Fruit fly (Drosophila melanogaster): Measurements from ENCODE around the gene klu.

The klu gene

dm6 chr3L:10988559-10988958, 20.4 kb downstream of the klu start:
- TF ChIP-seq CTCF (optimal IDR thresholded peaks at IDR 0.05) (no peak), CG8478 (optimal IDR thresholded peaks at IDR 0.05) (no peak)

dm6 chr3L:10986613-10987012, 22.4 kb downstream of the klu start:
- no peak for TF ChIP-seq CTCF (optimal IDR thresholded peaks at IDR 0.05)
- TF ChIP-seq CG8478 (optimal IDR thresholded peaks at IDR 0.05): no peak

dm6 chr3L:10985592-10985991, 23.4 kb downstream of the klu start:
- TF ChIP-seq CG8478 (optimal IDR thresholded peaks at IDR 0.05) (no peak), CTCF (optimal IDR thresholded peaks at IDR 0.05) (no peak)

dm6 chr3L:10984557-10984956, 24.4 kb downstream of the klu start:
- no peak for TF ChIP-seq CTCF (optimal IDR thresholded peaks at IDR 0.05)
- no peak for TF ChIP-seq CG8478 (optimal IDR thresholded peaks at IDR 0.05)

dm6 chr3L:10977438-10977837, 31.6 kb downstream of the klu start:
- TF ChIP-seq CG8478 (optimal IDR thresholded peaks at IDR 0.05) (no peak), CTCF (optimal IDR thresholded peaks at IDR 0.05) (no peak)

dm6 chr3L:10976478-10976877, 32.5 kb downstream of the klu start:
- TF ChIP-seq CG8478 (optimal IDR thresholded peaks at IDR 0.05): no peak
- no peak for TF ChIP-seq CTCF (optimal IDR thresholded peaks at IDR 0.05)

dm6 chr3L:10972348-10972747, 36.6 kb downstream of the klu start, which contains the start of gene CG14147:
Gene CG14147 (plus strand): TSS chr3L:10972648.
- TF ChIP-seq CG8478 (optimal IDR thresholded peaks at IDR 0.05) (no peak), CTCF (optimal IDR thresholded peaks at IDR 0.05) (no peak)

- TF ChIP-seq CG8478 (optimal IDR thresholded peaks at IDR 0.05) (no peak), CTCF (optimal IDR thresholded peaks at IDR 0.05) (no peak)
These were observed 40.3 kb downstream of the klu start for dm6 chr3L:10968656-10969055.

- no peak for TF ChIP-seq CG8478 (optimal IDR thresholded peaks at IDR 0.05)
- no peak for TF ChIP-seq CTCF (optimal IDR thresholded peaks at IDR 0.05)
These were observed 41.0 kb downstream of the klu start for dm6 chr3L:10967956-10968355.

dm6 chr3L:10966648-10967339, 42.2 kb downstream of the klu start:
- TF ChIP-seq CTCF (optimal IDR thresholded peaks at IDR 0.05) (no peak), CG8478 (optimal IDR thresholded peaks at IDR 0.05) (no peak)

dm6 chr3L:10965731-10966647, 43.0 kb downstream of the klu start:
- TF ChIP-seq CG8478 (optimal IDR thresholded peaks at IDR 0.05) (no peak), CTCF (optimal IDR thresholded peaks at IDR 0.05) (no peak)

dm6 chr3L:10963952-10964351, 45.0 kb downstream of the klu start:
- TF ChIP-seq CG8478 (optimal IDR thresholded peaks at IDR 0.05): no peak
- TF ChIP-seq CTCF (optimal IDR thresholded peaks at IDR 0.05): no peak

- TF ChIP-seq CG8478 (optimal IDR thresholded peaks at IDR 0.05): no peak
- no peak for TF ChIP-seq CTCF (optimal IDR thresholded peaks at IDR 0.05)
These were observed 46.3 kb downstream of the klu start for dm6 chr3L:10962718-10963117.

- no peak for TF ChIP-seq CG8478 (optimal IDR thresholded peaks at IDR 0.05)
These were observed 46.8 kb downstream of the klu start for dm6 chr3L:10962031-10962679.

- TF ChIP-seq CG8478 (optimal IDR thresholded peaks at IDR 0.05) (no peak), CTCF (optimal IDR thresholded peaks at IDR 0.05) (no peak)
These were observed 49.3 kb downstream of the klu start for dm6 chr3L:10959660-10960059.
